Worm (Caenorhabditis elegans): ENCODE data around the gene ZC84.1.

ce11 chrIII:9185722-9186121, 20.4 kb downstream of the ZC84.1 start, which contains the start of gene ZC84.7:
- TF ChIP-seq T26A5.8 (tag; optimal IDR thresholded peaks at IDR 0.05): no peak
- no peak for TF ChIP-seq ceh-40 (GFP tag; IDR thresholded peaks at IDR 0.05)
- no peak for TF ChIP-seq T07F8.4 (tag; optimal IDR thresholded peaks at IDR 0.05)
- no peak for TF ChIP-seq gei-17 (GFP tag; optimal IDR thresholded peaks at IDR 0.05)
- TF ChIP-seq ztf-18 (tag; optimal IDR thresholded peaks at IDR 0.05): no peak
